Fruit fly (Drosophila melanogaster) whole organism, embryonic: ENCODE data around the gene CG32719.

Experiments used
- Awh ChIP-seq: fragments of 200-800 bp; sonication (Bioruptor generic); IDR thresholded peaks from 2 replicates; pipeline ENCODE4, ENCODE4 v1.3.6; 2022; ENCODE audit warnings: missing biosample characterization, missing genetic modification characterization
- B-H1 ChIP-seq: fragments of 200-800 bp; sonication (Bioruptor generic); IDR thresholded peaks from 3 replicates; pipeline ENCODE4 v1.3.6; 2022; ENCODE audit warnings: missing biosample characterization, missing genetic modification characterization
- CG10462 ChIP-seq: fragments of 200-800 bp; sonication (Bioruptor generic); optimal IDR thresholded peaks from 2 replicates; lab custom pipeline; 2016; ENCODE audit warnings: missing biosample characterization, missing genetic modification characterization
- CG10565 ChIP-seq: fragments of 200-800 bp; sonication (Bioruptor generic); optimal IDR thresholded peaks from 3 replicates; lab custom pipeline; 2016; ENCODE audit warnings: missing biosample characterization, mild to moderate bottlenecking, missing genetic modification characterization
- CG10654 ChIP-seq: fragments of 200-800 bp; sonication (Bioruptor generic); optimal IDR thresholded peaks from 2 replicates; lab custom pipeline; 2016; ENCODE audit warnings: missing biosample characterization, missing genetic modification characterization
- CG12219 ChIP-seq: fragments of 200-800 bp; sonication (Bioruptor generic); optimal IDR thresholded peaks from 3 replicates; lab custom pipeline; 2018; ENCODE audit warnings: missing biosample characterization, mild to moderate bottlenecking, missing genetic modification characterization
- CG12659 ChIP-seq: fragments of 200-800 bp; sonication (Bioruptor generic); optimal IDR thresholded peaks from 3 replicates; lab custom pipeline; 2017; ENCODE audit warnings: mild to moderate bottlenecking, missing biosample characterization, missing genetic modification reagents, missing genetic modification characterization
- CG13624 ChIP-seq: fragments of 200-800 bp; sonication (Bioruptor generic); optimal IDR thresholded peaks from 2 replicates; lab custom pipeline; 2016; ENCODE audit warnings: missing biosample characterization, missing genetic modification characterization
- CG13775 ChIP-seq: fragments of 200-800 bp; sonication (Bioruptor generic); optimal IDR thresholded peaks from 3 replicates; lab custom pipeline; 2017; ENCODE audit warnings: missing biosample characterization, mild to moderate bottlenecking, missing genetic modification characterization
- CG14710 ChIP-seq: fragments of 200-800 bp; sonication (Bioruptor generic); optimal IDR thresholded peaks from 3 replicates; lab custom pipeline; 2019; ENCODE audit warnings: missing biosample characterization, mild to moderate bottlenecking, missing genetic modification characterization, moderate library complexity
- CG15073 ChIP-seq: fragments of 200-800 bp; sonication (Bioruptor generic); optimal IDR thresholded peaks from 2 replicates; lab custom pipeline; 2016; ENCODE audit warnings: missing biosample characterization, missing genetic modification characterization
- CG17186 ChIP-seq: fragments of 200-800 bp; sonication (Bioruptor generic); optimal IDR thresholded peaks from 3 replicates; lab custom pipeline; 2017; ENCODE audit warnings: missing biosample characterization, missing genetic modification reagents, missing genetic modification characterization
- CG17361 ChIP-seq: fragments of 200-800 bp; sonication (Bioruptor generic); IDR thresholded peaks from 3 replicates; pipeline ENCODE4 v1.3.6; 2022; ENCODE audit warnings: missing biosample characterization, missing genetic modification characterization
- CG17568 ChIP-seq: fragments of 200-800 bp; sonication (Bioruptor generic); optimal IDR thresholded peaks from 2 replicates; lab custom pipeline; 2018; ENCODE audit warnings: missing biosample characterization, mild to moderate bottlenecking, missing genetic modification characterization, moderate library complexity
- CG1792 ChIP-seq: fragments of 200-800 bp; sonication (Bioruptor generic); optimal IDR thresholded peaks from 2 replicates; lab custom pipeline; 2016; ENCODE audit warnings: missing biosample characterization, missing genetic modification characterization
- CG18262 ChIP-seq: fragments of 200-800 bp; optimal IDR thresholded peaks from 3 replicates; lab custom pipeline; 2019; ENCODE audit warnings: missing biosample characterization, mild to moderate bottlenecking, missing genetic modification characterization, moderate library complexity
- CG2202 ChIP-seq: fragments of 200-800 bp; sonication (Bioruptor generic); optimal IDR thresholded peaks from 2 replicates; lab custom pipeline; 2018; ENCODE audit warnings: missing biosample characterization, mild to moderate bottlenecking, missing genetic modification characterization
- CG2678 ChIP-seq: fragments of 200-800 bp; sonication (Bioruptor generic); optimal IDR thresholded peaks from 3 replicates; lab custom pipeline; 2019; ENCODE audit warnings: missing biosample characterization, mild to moderate bottlenecking, missing genetic modification characterization, moderate library complexity
- CG30403 ChIP-seq: fragments of 200-800 bp; sonication (Bioruptor generic); optimal IDR thresholded peaks from 3 replicates; lab custom pipeline; 2016; ENCODE audit warnings: missing biosample characterization, missing genetic modification characterization
- CG32772 ChIP-seq: fragments of 200-800 bp; sonication (Bioruptor generic); IDR thresholded peaks from 2 replicates; pipeline ENCODE4 v1.3.6; 2022; ENCODE audit warnings: missing biosample characterization, missing genetic modification characterization
- CG34376 ChIP-seq: fragments of 200-800 bp; sonication (Bioruptor generic); optimal IDR thresholded peaks from 2 replicates; lab custom pipeline; 2018; ENCODE audit warnings: missing biosample characterization, mild to moderate bottlenecking, missing genetic modification characterization
- CG4282 ChIP-seq: fragments of 200-800 bp; sonication (Bioruptor generic); optimal IDR thresholded peaks from 2 replicates; lab custom pipeline; 2016; ENCODE audit warnings: missing biosample characterization, missing genetic modification characterization
- CG8359 ChIP-seq: fragments of 200-800 bp; sonication (Bioruptor generic); optimal IDR thresholded peaks from 2 replicates; lab custom pipeline; 2017; ENCODE audit warnings: missing biosample characterization, mild to moderate bottlenecking, missing genetic modification characterization, borderline replicate concordance
- CG8388 ChIP-seq: fragments of 200-800 bp; sonication (Bioruptor generic); optimal IDR thresholded peaks from 2 replicates; lab custom pipeline; 2019; ENCODE audit warnings: missing biosample characterization, mild to moderate bottlenecking, missing genetic modification characterization, moderate library complexity
- CG8944 ChIP-seq: fragments of 200-800 bp; sonication (Bioruptor generic); optimal IDR thresholded peaks from 3 replicates; lab custom pipeline; 2016; ENCODE audit warnings: missing biosample characterization, missing genetic modification characterization
- CG9797 ChIP-seq: fragments of 200-800 bp; sonication (Bioruptor generic); optimal IDR thresholded peaks from 3 replicates; lab custom pipeline; 2018; ENCODE audit warnings: missing biosample characterization, mild to moderate bottlenecking, missing genetic modification characterization
- CoRest ChIP-seq: fragments of 200-800 bp; sonication (Bioruptor generic); optimal IDR thresholded peaks from 3 replicates; lab custom pipeline; 2018; ENCODE audit warnings: missing biosample characterization, mild to moderate bottlenecking, missing genetic modification characterization, moderate library complexity
- Dbx ChIP-seq: fragments of 200-800 bp; sonication (Bioruptor generic); IDR thresholded peaks from 3 replicates; pipeline ENCODE4 v1.3.6; 2022; ENCODE audit warnings: missing biosample characterization, missing genetic modification characterization
- Fer2 ChIP-seq: fragments of 200-800 bp; sonication (Bioruptor generic); optimal IDR thresholded peaks from 2 replicates; lab custom pipeline; 2018; ENCODE audit warnings: missing biosample characterization, mild to moderate bottlenecking, missing genetic modification characterization, moderate library complexity
- Lim3 ChIP-seq: fragments of 200-800 bp; sonication (Bioruptor generic); IDR thresholded peaks from 2 replicates; pipeline ENCODE4 v1.3.6; 2022; ENCODE audit warnings: missing biosample characterization, missing genetic modification characterization
- Oaz ChIP-seq: fragments of 200-800 bp; sonication (Bioruptor generic); IDR thresholded peaks from 2 replicates; pipeline ENCODE4 v1.3.6; 2022; ENCODE audit warnings: missing biosample characterization, missing genetic modification characterization
- PHDP ChIP-seq: fragments of 200-800 bp; sonication (Bioruptor generic); optimal IDR thresholded peaks from 3 replicates; lab custom pipeline; 2018; ENCODE audit warnings: missing biosample characterization, mild to moderate bottlenecking, missing genetic modification characterization, moderate library complexity
- Sry-δ ChIP-seq: fragments of 200-800 bp; sonication (Bioruptor generic); optimal IDR thresholded peaks from 2 replicates; lab custom pipeline; 2016; ENCODE audit warnings: missing biosample characterization, missing genetic modification characterization
- Vsx1 ChIP-seq: fragments of 200-800 bp; sonication (Bioruptor generic); optimal IDR thresholded peaks from 2 replicates; lab custom pipeline; 2017; ENCODE audit warnings: missing biosample characterization, mild to moderate bottlenecking, missing genetic modification characterization, missing genetic modification reagents
- Xrp1 ChIP-seq: fragments of 200-800 bp; sonication (Bioruptor generic); IDR thresholded peaks from 2 replicates; pipeline ENCODE4 v1.3.6; 2022; ENCODE audit warnings: missing biosample characterization, missing genetic modification characterization
- ac ChIP-seq: fragments of 200-800 bp; sonication (Bioruptor generic); optimal IDR thresholded peaks from 3 replicates; lab custom pipeline; 2017; ENCODE audit warnings: missing biosample characterization, mild to moderate bottlenecking, missing genetic modification characterization
- ase ChIP-seq: fragments of 200-800 bp; sonication (Bioruptor generic); IDR thresholded peaks from 3 replicates; pipeline ENCODE4 v1.3.6; 2022; ENCODE audit warnings: missing biosample characterization, missing genetic modification characterization
- ato ChIP-seq: fragments of 200-800 bp; sonication (Bioruptor generic); IDR thresholded peaks from 2 replicates; pipeline ENCODE4 v1.3.6; 2022; ENCODE audit warnings: missing biosample characterization, missing genetic modification characterization; ENCODE audit not compliant: partially characterized antibody
- bab2 ChIP-seq: fragments of 200-800 bp; sonication (Bioruptor generic); optimal IDR thresholded peaks from 2 replicates; lab custom pipeline; 2016; ENCODE audit warnings: missing biosample characterization, missing genetic modification characterization
- disco-r ChIP-seq: fragments of 200-800 bp; sonication (Bioruptor generic); optimal IDR thresholded peaks from 2 replicates; lab custom pipeline; 2016; ENCODE audit warnings: missing biosample characterization, missing genetic modification characterization
- fd102C ChIP-seq: fragments of 200-800 bp; sonication (Bioruptor generic); optimal IDR thresholded peaks from 2 replicates; lab custom pipeline; 2018; ENCODE audit warnings: missing biosample characterization, mild to moderate bottlenecking, missing genetic modification characterization, moderate library complexity
- fd96Cb ChIP-seq: fragments of 200-800 bp; sonication (Bioruptor generic); optimal IDR thresholded peaks from 2 replicates; lab custom pipeline; 2018; ENCODE audit warnings: missing biosample characterization, mild to moderate bottlenecking, missing genetic modification characterization, moderate library complexity
- fru ChIP-seq: fragments of >200 bp; optimal IDR thresholded peaks from 2 replicates; lab custom pipeline; 2017
- gem ChIP-seq: fragments of 200-800 bp; sonication (Bioruptor generic); optimal IDR thresholded peaks from 2 replicates; lab custom pipeline; 2019; ENCODE audit warnings: missing biosample characterization, mild to moderate bottlenecking, missing genetic modification characterization, moderate library complexity
- grn ChIP-seq: fragments of 200-800 bp; sonication (Bioruptor generic); optimal IDR thresholded peaks from 3 replicates; lab custom pipeline; 2017; ENCODE audit warnings: missing biosample characterization, missing genetic modification characterization
- nau ChIP-seq: fragments of 200-800 bp; sonication (Bioruptor generic); optimal IDR thresholded peaks from 3 replicates; lab custom pipeline; 2017; ENCODE audit warnings: missing biosample characterization, mild to moderate bottlenecking, missing genetic modification characterization, missing genetic modification reagents
- org-1 ChIP-seq: fragments of 200-800 bp; sonication (Bioruptor generic); optimal IDR thresholded peaks from 2 replicates; lab custom pipeline; 2017; ENCODE audit warnings: missing biosample characterization, missing genetic modification characterization
- stc ChIP-seq: fragments of 200-800 bp; sonication (Bioruptor generic); IDR thresholded peaks from 2 replicates; pipeline ENCODE4 v1.3.6; 2022; ENCODE audit warnings: missing biosample characterization, missing genetic modification characterization
- tap ChIP-seq: fragments of 200-800 bp; optimal IDR thresholded peaks from 3 replicates; lab custom pipeline; 2019; ENCODE audit warnings: missing biosample characterization, mild to moderate bottlenecking, missing genetic modification characterization, moderate library complexity
- tgo ChIP-seq: fragments of 200-800 bp; sonication (Bioruptor generic); IDR thresholded peaks from 3 replicates; pipeline ENCODE4 v1.3.6; 2022; ENCODE audit warnings: missing biosample characterization, missing genetic modification characterization
- twi ChIP-seq: fragments of 200-800 bp; optimal IDR thresholded peaks from 2 replicates; lab custom pipeline; 2019; ENCODE audit warnings: missing biosample characterization, mild to moderate bottlenecking, missing genetic modification characterization, moderate library complexity
- unpg ChIP-seq: fragments of 200-800 bp; sonication (Bioruptor generic); optimal IDR thresholded peaks from 3 replicates; lab custom pipeline; 2018; ENCODE audit warnings: missing biosample characterization, mild to moderate bottlenecking, missing genetic modification characterization, moderate library complexity

Gene CG32719

dm6 chrX:7571200-7571599 lies 23.4 kb upstream of the CG32719 start (continued):
- TF ChIP-seq CG30403 (peak; percentile 40), Sry-δ (GFP tag; lab: Kevin White, UChicago) (no peak), fd102C (GFP tag; lab: Kevin White, UChicago) (no peak), fru (lab: Kevin White, UChicago) (no peak), Dbx (GFP tag; lab: Robert Waterston, UW) (no peak), CG2202 (tag; lab: Kevin White, UChicago) (peak; percentile 27), CG34376 (GFP tag; lab: Kevin White, UChicago) (no peak), org-1 (GFP tag; lab: Kevin White, UChicago) (peak; percentile 26), CG17186 (GFP tag; lab: Kevin White, UChicago) (no peak), tgo (peak; percentile 43; the same call in 2 of the 3 replicates), ato (GFP tag; lab: Robert Waterston, UW) (no peak), Vsx1 (GFP tag; lab: Kevin White, UChicago) (no peak), Fer2 (no peak), Lim3 (GFP tag; lab: Robert Waterston, UW) (no peak), Xrp1 (GFP tag; lab: Robert Waterston, UW) (peak; percentile 69), nau (GFP tag; lab: Kevin White, UChicago) (no peak), CG18262 (peak; percentile 69), CG32772 (GFP tag; lab: Robert Waterston, UW) (peak; percentile 51), unpg (GFP tag; lab: Kevin White, UChicago) (peak; percentile 57), CG15073 (GFP tag; lab: Kevin White, UChicago) (no peak), CG12219 (GFP tag; lab: Kevin White, UChicago) (no peak), CG10462 (GFP tag; lab: Kevin White, UChicago) (no peak), disco-r (no peak), CG17568 (GFP tag; lab: Kevin White, UChicago) (no peak), CG8359 (GFP tag; lab: Kevin White, UChicago) (peak; percentile 35), CG10654 (peak; percentile 35), tap (tag; lab: Kevin White, UChicago) (peak; percentile 20), CG13775 (peak; percentile 21), Awh (GFP tag; lab: Robert Waterston, UW) (no peak), CG9797 (GFP tag; lab: Kevin White, UChicago) (no peak), CG1792 (GFP tag; lab: Kevin White, UChicago) (no peak), PHDP (tag; lab: Kevin White, UChicago) (peak; percentile 46), CG17361 (GFP tag; lab: Robert Waterston, UW) (peak; percentile 52; the same call in 2 of the 3 replicates), Oaz (GFP tag; lab: Robert Waterston, UW) (no peak), twi (no peak), CG10565 (GFP tag; lab: Kevin White, UChicago) (no peak), B-H1 (GFP tag; lab: Robert Waterston, UW) (no peak), CoRest (tag; lab: Kevin White, UChicago) (peak; percentile 19), CG13624 (GFP tag; lab: Kevin White, UChicago) (no peak), CG14710 (tag; lab: Kevin White, UChicago) (peak; percentile 50), bab2 (GFP tag; lab: Kevin White, UChicago) (peak; percentile 38), fd96Cb (peak; percentile 55), CG2678 (tag; lab: Kevin White, UChicago) (peak; percentile 42), CG8944 (no peak), ase (GFP tag; lab: Robert Waterston, UW) (no peak), stc (GFP tag; lab: Robert Waterston, UW) (peak; percentile 32; the same call in 1 of the 2 replicates), CG8388 (peak; percentile 40), gem (tag; lab: Kevin White, UChicago) (peak; percentile 66), ac (GFP tag; lab: Kevin White, UChicago) (peak; percentile 17), CG12659 (GFP tag; lab: Kevin White, UChicago) (no peak), CG4282 (no peak), grn (no peak)
